Worm (Caenorhabditis elegans): ENCODE results near the gene Y46G5A.20.

ce11 chrII:12768167-12768712 lies 42.6 kb upstream of the Y46G5A.20 start, which contains the start of the genes vps-2 and tiar-2:
- TF ChIP-seq him-1 (tag; optimal IDR thresholded peaks at IDR 0.05) (no peak), dao-5 (tag; optimal IDR thresholded peaks at IDR 0.05) (no peak)

Measured in whole organism, L4/young adult.